Worm (Caenorhabditis elegans): ENCODE data around the gene ZC250.5.

DNA sequence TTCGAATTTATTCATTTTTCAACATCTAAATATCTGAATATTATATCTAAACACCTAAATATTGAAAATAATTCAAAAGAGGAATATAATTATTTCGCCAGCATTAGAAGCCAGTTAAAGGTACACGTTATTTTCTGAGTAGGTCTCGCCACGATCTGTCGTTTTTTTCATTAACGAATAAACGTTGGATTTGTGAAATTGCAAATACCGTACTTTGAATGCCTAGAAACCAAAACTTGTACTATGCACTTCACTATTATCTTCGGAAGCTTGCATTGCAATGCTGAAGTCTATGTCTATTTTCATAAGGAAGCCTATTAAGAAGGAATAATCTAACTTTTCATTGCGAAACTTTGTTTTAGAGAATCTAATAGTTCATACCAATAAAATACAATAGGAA is 33.1 kb upstream of the ZC250.5 start:
- TF ChIP-seq nhr-12 (tag; optimal IDR thresholded peaks at IDR 0.05): no peak
- no peak for TF ChIP-seq lin-13 (GFP tag; optimal IDR thresholded peaks at IDR 0.05)
- no peak for TF ChIP-seq unc-62 (GFP tag; optimal IDR thresholded peaks at IDR 0.05)
- TF ChIP-seq nhr-129 (tag; optimal IDR thresholded peaks at IDR 0.05): no peak
- no peak for TF ChIP-seq ztf-4 (tag; optimal IDR thresholded peaks at IDR 0.05)
- no peak for TF ChIP-seq mbf-1 (tag; optimal IDR thresholded peaks at IDR 0.05)
- no peak for TF ChIP-seq zag-1 (tag; optimal IDR thresholded peaks at IDR 0.05)
- TF ChIP-seq R02D3.7 (tag; optimal IDR thresholded peaks at IDR 0.05): no peak

Data from whole organism, L2 larva.